Fruit fly (Drosophila melanogaster) whole organism, embryonic: ENCODE results near the gene hale.

Experiments
- Antp ChIP-seq: fragments of 200-800 bp; sonication (Bioruptor generic); optimal IDR thresholded peaks from 3 replicates; lab custom pipeline; 2016; ENCODE audit warnings: missing biosample characterization, missing genetic modification characterization
- Bgb ChIP-seq: fragments of 200-800 bp; sonication (Bioruptor generic); IDR thresholded peaks from 2 replicates; pipeline ENCODE4 v1.3.6; 2022; ENCODE audit warnings: missing biosample characterization, missing genetic modification characterization; ENCODE audit not compliant: partially characterized antibody
- CG10366 ChIP-seq: fragments of 200-800 bp; sonication (Bioruptor generic); IDR thresholded peaks from 2 replicates; pipeline ENCODE4 v1.3.6; 2022; ENCODE audit warnings: missing biosample characterization, missing genetic modification characterization
- CG11247 ChIP-seq: fragments of 200-800 bp; sonication (Bioruptor generic); IDR thresholded peaks from 2 replicates; pipeline ENCODE4 v1.3.6; 2022; ENCODE audit warnings: missing biosample characterization, missing genetic modification characterization
- CG12104 ChIP-seq: fragments of 200-800 bp; sonication (Bioruptor generic); optimal IDR thresholded peaks from 3 replicates; lab custom pipeline; 2016; ENCODE audit warnings: missing biosample characterization, missing genetic modification characterization
- CG13775 ChIP-seq: fragments of 200-800 bp; sonication (Bioruptor generic); optimal IDR thresholded peaks from 3 replicates; lab custom pipeline; 2017; ENCODE audit warnings: missing biosample characterization, mild to moderate bottlenecking, missing genetic modification characterization
- CG14710 ChIP-seq: fragments of 200-800 bp; sonication (Bioruptor generic); optimal IDR thresholded peaks from 3 replicates; lab custom pipeline; 2019; ENCODE audit warnings: missing biosample characterization, mild to moderate bottlenecking, missing genetic modification characterization, moderate library complexity
- CG15514 ChIP-seq: fragments of 200-800 bp; sonication (Bioruptor generic); optimal IDR thresholded peaks from 3 replicates; lab custom pipeline; 2017; ENCODE audit warnings: missing biosample characterization, missing genetic modification characterization, mild to moderate bottlenecking, moderate library complexity, missing genetic modification reagents
- CG1602 ChIP-seq: fragments of 200-800 bp; sonication (Bioruptor generic); optimal IDR thresholded peaks from 3 replicates; lab custom pipeline; 2016; ENCODE audit warnings: missing biosample characterization, missing genetic modification characterization
- CG18476 ChIP-seq: fragments of 200-800 bp; sonication (Bioruptor generic); optimal IDR thresholded peaks from 2 replicates; lab custom pipeline; 2016; ENCODE audit warnings: missing biosample characterization, mild to moderate bottlenecking, missing genetic modification characterization
- CG3995 ChIP-seq: fragments of 200-800 bp; sonication (Bioruptor generic); optimal IDR thresholded peaks from 3 replicates; lab custom pipeline; 2016; ENCODE audit warnings: missing biosample characterization, missing genetic modification characterization
- CG4617 ChIP-seq: fragments of 200-800 bp; sonication (Bioruptor generic); optimal IDR thresholded peaks from 3 replicates; lab custom pipeline; 2016; ENCODE audit warnings: missing biosample characterization, missing genetic modification characterization, borderline replicate concordance
- CG5245 ChIP-seq: fragments of 200-800 bp; sonication (Bioruptor generic); optimal IDR thresholded peaks from 3 replicates; lab custom pipeline; 2016; ENCODE audit warnings: missing biosample characterization, missing genetic modification characterization
- CG6765 ChIP-seq: fragments of 200-800 bp; sonication (Bioruptor generic); optimal IDR thresholded peaks from 3 replicates; lab custom pipeline; 2017; ENCODE audit warnings: missing biosample characterization, mild to moderate bottlenecking, missing genetic modification characterization
- CG7745 ChIP-seq: fragments of 200-800 bp; sonication (Bioruptor generic); optimal IDR thresholded peaks from 2 replicates; lab custom pipeline; 2018; ENCODE audit warnings: missing biosample characterization, mild to moderate bottlenecking, missing genetic modification characterization, moderate library complexity
- CG8765 ChIP-seq: fragments of 200-800 bp; sonication (Bioruptor generic); IDR thresholded peaks from 2 replicates; pipeline ENCODE4 v1.3.6; 2022; ENCODE audit warnings: missing biosample characterization, missing genetic modification characterization
- CG9215 ChIP-seq: fragments of 200-800 bp; sonication (Bioruptor generic); IDR thresholded peaks from 2 replicates; pipeline ENCODE4 v1.3.6; 2022; ENCODE audit warnings: missing biosample characterization, missing genetic modification characterization
- D ChIP-seq, 2 experiments: fragments of 200-800 bp in 1 of 2; fragments of >200 bp in 1 of 2; sonication (Bioruptor generic) in 1 of 2; optimal IDR thresholded peaks; 2 replicates in 1 of 2; 3 replicates in 1 of 2; lab custom pipeline; 2017; ENCODE audit warnings: mild to moderate bottlenecking in 1 of 2, missing biosample characterization in 1 of 2, missing genetic modification characterization in 1 of 2, missing genetic modification reagents in 1 of 2
- D19B ChIP-seq: fragments of 200-800 bp; sonication (Bioruptor generic); optimal IDR thresholded peaks from 2 replicates; lab custom pipeline; 2017; ENCODE audit warnings: missing biosample characterization, mild to moderate bottlenecking, missing genetic modification characterization
- E2f2 ChIP-seq: fragments of 200-800 bp; sonication (Bioruptor generic); IDR thresholded peaks from 2 replicates; pipeline ENCODE4 v1.3.6; 2022; ENCODE audit warnings: missing biosample characterization, missing genetic modification characterization
- Ets65A ChIP-seq: fragments of 200-800 bp; sonication (Bioruptor generic); peaks from one replicate; lab custom pipeline; 2016; ENCODE audit warnings: missing biosample characterization, missing genetic modification characterization
- Ets97D ChIP-seq: fragments of 200-800 bp; sonication (Bioruptor generic); optimal IDR thresholded peaks from 3 replicates; lab custom pipeline; 2016; ENCODE audit warnings: missing biosample characterization, missing genetic modification characterization
- Fer1 ChIP-seq: fragments of 200-800 bp; sonication (Bioruptor generic); optimal IDR thresholded peaks from 2 replicates; lab custom pipeline; 2017; ENCODE audit warnings: missing biosample characterization, mild to moderate bottlenecking, missing genetic modification characterization
- HLH54F ChIP-seq: fragments of 200-800 bp; sonication (Bioruptor generic); optimal IDR thresholded peaks from 3 replicates; lab custom pipeline; 2016; ENCODE audit warnings: missing biosample characterization, missing genetic modification characterization
- Hand ChIP-seq: fragments of 200-800 bp; sonication (Bioruptor generic); optimal IDR thresholded peaks from 2 replicates; lab custom pipeline; 2017; ENCODE audit warnings: mild to moderate bottlenecking, missing biosample characterization, missing genetic modification reagents, missing genetic modification characterization
- HmgZ ChIP-seq: fragments of 200-800 bp; sonication (Bioruptor generic); optimal IDR thresholded peaks from 2 replicates; lab custom pipeline; 2018; ENCODE audit warnings: missing biosample characterization, mild to moderate bottlenecking, missing genetic modification characterization
- Hr3 ChIP-seq: fragments of 200-800 bp; sonication (Bioruptor generic); optimal IDR thresholded peaks from 3 replicates; lab custom pipeline; 2016; ENCODE audit warnings: missing biosample characterization, missing genetic modification characterization
- Hr39 ChIP-seq: fragments of >200 bp; optimal IDR thresholded peaks from 2 replicates; lab custom pipeline; 2017
- Hsf ChIP-seq: fragments of 200-800 bp; sonication (Bioruptor generic); optimal IDR thresholded peaks from 3 replicates; lab custom pipeline; 2016; ENCODE audit warnings: missing biosample characterization, missing genetic modification characterization
- Mad ChIP-seq: fragments of 200-800 bp; sonication (Bioruptor generic); optimal IDR thresholded peaks from 2 replicates; lab custom pipeline; 2016; ENCODE audit warnings: missing biosample characterization, missing genetic modification characterization
- NC2β ChIP-seq: fragments of 200-800 bp; sonication (Bioruptor generic); optimal IDR thresholded peaks from 2 replicates; lab custom pipeline; 2016; ENCODE audit warnings: missing biosample characterization, missing genetic modification characterization
- Nf-YB ChIP-seq: fragments of 200-800 bp; sonication (Bioruptor generic); optimal IDR thresholded peaks from 3 replicates; lab custom pipeline; 2019; ENCODE audit warnings: missing biosample characterization, mild to moderate bottlenecking, missing genetic modification characterization, moderate library complexity
- Rx ChIP-seq: fragments of 200-800 bp; sonication (Bioruptor generic); IDR thresholded peaks from 2 replicates; pipeline ENCODE4 v1.3.6; 2022; ENCODE audit warnings: missing biosample characterization, missing genetic modification characterization
- Scr ChIP-seq: fragments of 200-800 bp; sonication (Bioruptor generic); IDR thresholded peaks from 2 replicates; pipeline ENCODE4 v1.3.6; 2022; ENCODE audit warnings: missing biosample characterization, missing genetic modification characterization; ENCODE audit not compliant: partially characterized antibody
- YL-1 ChIP-seq: fragments of 200-800 bp; sonication (Bioruptor generic); optimal IDR thresholded peaks from 3 replicates; lab custom pipeline; 2017; ENCODE audit warnings: missing biosample characterization, mild to moderate bottlenecking, missing genetic modification characterization
- ab ChIP-seq: fragments of 200-800 bp; sonication (Bioruptor generic); optimal IDR thresholded peaks from 2 replicates; lab custom pipeline; 2016; ENCODE audit warnings: missing biosample characterization, missing genetic modification characterization
- ase ChIP-seq: fragments of 200-800 bp; sonication (Bioruptor generic); IDR thresholded peaks from 3 replicates; pipeline ENCODE4 v1.3.6; 2022; ENCODE audit warnings: missing biosample characterization, missing genetic modification characterization
- cad ChIP-seq: fragments of >200 bp; optimal IDR thresholded peaks from 2 replicates; lab custom pipeline; 2017; ENCODE audit warnings: missing biosample characterization, missing genetic modification characterization
- ems ChIP-seq: fragments of 200-800 bp; sonication (Bioruptor generic); optimal IDR thresholded peaks from 3 replicates; lab custom pipeline; 2016; ENCODE audit warnings: missing biosample characterization, missing genetic modification characterization
- exex ChIP-seq: fragments of 200-800 bp; sonication (Bioruptor generic); optimal IDR thresholded peaks from 4 replicates; lab custom pipeline; 2018; ENCODE audit warnings: missing biosample characterization, mild to moderate bottlenecking, missing genetic modification characterization, moderate library complexity
- h ChIP-seq: fragments of >200 bp; optimal IDR thresholded peaks from 2 replicates; lab custom pipeline; 2017
- inv ChIP-seq: fragments of 200-800 bp; sonication (Bioruptor generic); IDR thresholded peaks from 2 replicates; pipeline ENCODE4 v1.3.6; 2022; ENCODE audit warnings: missing biosample characterization, missing genetic modification characterization; ENCODE audit not compliant: partially characterized antibody
- jing ChIP-seq: fragments of 200-800 bp; sonication (Bioruptor generic); optimal IDR thresholded peaks from 2 replicates; lab custom pipeline; 2018; ENCODE audit warnings: missing biosample characterization, mild to moderate bottlenecking, missing genetic modification characterization
- kah ChIP-seq: fragments of 200-800 bp; sonication (Bioruptor generic); optimal IDR thresholded peaks from 2 replicates; lab custom pipeline; 2018; ENCODE audit warnings: missing biosample characterization, mild to moderate bottlenecking, missing genetic modification characterization
- mld ChIP-seq: fragments of 200-800 bp; sonication (Bioruptor generic); IDR thresholded peaks from 3 replicates; pipeline ENCODE4 v1.3.6; 2022; ENCODE audit warnings: missing biosample characterization, missing genetic modification characterization; ENCODE audit not compliant: partially characterized antibody
- p53 ChIP-seq: fragments of 200-800 bp; sonication (Bioruptor generic); optimal IDR thresholded peaks from 2 replicates; lab custom pipeline; 2016; ENCODE audit warnings: missing biosample characterization, missing genetic modification characterization
- pros ChIP-seq: fragments of 200-800 bp; sonication (Bioruptor generic); optimal IDR thresholded peaks from 3 replicates; lab custom pipeline; 2019; ENCODE audit warnings: missing biosample characterization, mild to moderate bottlenecking, missing genetic modification characterization, moderate library complexity
- ro ChIP-seq: fragments of 200-800 bp; sonication (Bioruptor generic); IDR thresholded peaks from 2 replicates; pipeline ENCODE4 v1.3.6; 2022; ENCODE audit warnings: missing biosample characterization, missing genetic modification characterization
- sens-2 ChIP-seq: fragments of 200-800 bp; sonication (Bioruptor generic); IDR thresholded peaks from 2 replicates; pipeline ENCODE4 v1.3.6; 2022; ENCODE audit warnings: missing biosample characterization, missing genetic modification characterization
- twi ChIP-seq: fragments of 200-800 bp; optimal IDR thresholded peaks from 2 replicates; lab custom pipeline; 2019; ENCODE audit warnings: missing biosample characterization, mild to moderate bottlenecking, missing genetic modification characterization, moderate library complexity
- unc-4 ChIP-seq: fragments of 200-800 bp; sonication (Bioruptor generic); IDR thresholded peaks from 2 replicates; pipeline ENCODE4 v1.3.6; 2022; ENCODE audit warnings: missing biosample characterization, missing genetic modification characterization; ENCODE audit not compliant: partially characterized antibody
- zfh2 ChIP-seq: fragments of 200-800 bp; sonication (Bioruptor generic); optimal IDR thresholded peaks from 2 replicates; lab custom pipeline; 2016; ENCODE audit warnings: missing biosample characterization, missing genetic modification characterization

The hale gene

dm6 chr3L:19991714-19992231 is 6.1 kb upstream of the hale start, which contains the start of the genes CG7646 and Nca (continued):
- no peak for TF ChIP-seq CG11247
- TF ChIP-seq CG12104 (GFP tag; lab: Kevin White, UChicago): peak; percentile 21
- TF ChIP-seq mld (GFP tag; lab: Robert Waterston, UW): peak; percentile 89
- no peak for TF ChIP-seq Fer1 (GFP tag; lab: Kevin White, UChicago)
- peak; percentile 92 for TF ChIP-seq inv (GFP tag; lab: Robert Waterston, UW)
- TF ChIP-seq ase: no peak
- no peak for TF ChIP-seq NC2β (GFP tag; lab: Kevin White, UChicago)
- no peak for TF ChIP-seq Hand (GFP tag; lab: Kevin White, UChicago)
- no peak for TF ChIP-seq exex (tag; lab: Kevin White, UChicago)
- TF ChIP-seq CG7745 (tag; lab: Kevin White, UChicago): no peak
- TF ChIP-seq ab (GFP tag; lab: Kevin White, UChicago): no peak
- TF ChIP-seq HmgZ (tag; lab: Kevin White, UChicago): peak; percentile 52
- TF ChIP-seq D19B: no peak
- no peak for TF ChIP-seq Hr3
- TF ChIP-seq ems: no peak
- no peak for TF ChIP-seq Rx (GFP tag; lab: Robert Waterston, UW)
- no peak for TF ChIP-seq pros (GFP tag; lab: Kevin White, UChicago)
- TF ChIP-seq CG6765 (GFP tag; lab: Kevin White, UChicago): no peak
- TF ChIP-seq twi (tag; lab: Kevin White, UChicago): peak; percentile 59
- peak; percentile 73 for TF ChIP-seq E2f2 (GFP tag; lab: Robert Waterston, UW)
- TF ChIP-seq CG1602 (GFP tag; lab: Kevin White, UChicago): no peak
- TF ChIP-seq p53: no peak
- TF ChIP-seq CG9215 (GFP tag; lab: Robert Waterston, UW): no peak
- peak; percentile 82 for TF ChIP-seq CG3995
- peak; percentile 93 for TF ChIP-seq Scr (GFP tag; lab: Robert Waterston, UW)
- peak; percentile 31 for TF ChIP-seq Ets97D
- peak; percentile 86 for TF ChIP-seq Ets65A (GFP tag; lab: Kevin White, UChicago)
- no peak for TF ChIP-seq CG13775 (GFP tag; lab: Kevin White, UChicago)
- TF ChIP-seq kah (GFP tag; lab: Kevin White, UChicago): no peak
- peak; percentile 85 for TF ChIP-seq unc-4
- TF ChIP-seq h (lab: Kevin White, UChicago): no peak
- peak; percentile 96 for TF ChIP-seq Bgb (GFP tag; lab: Robert Waterston, UW)
- TF ChIP-seq ro (GFP tag; lab: Robert Waterston, UW): no peak
- no peak for TF ChIP-seq CG10366 (GFP tag; lab: Robert Waterston, UW)
- no peak for TF ChIP-seq Hsf
- TF ChIP-seq Hr39 (lab: Kevin White, UChicago): no peak
- no peak for TF ChIP-seq jing (GFP tag; lab: Kevin White, UChicago)
- TF ChIP-seq CG15514: peak; percentile 89
- TF ChIP-seq Antp (GFP tag; lab: Kevin White, UChicago): no peak
- TF ChIP-seq CG18476: no peak
- TF ChIP-seq CG8765 (GFP tag; lab: Robert Waterston, UW): no peak
- TF ChIP-seq HLH54F (GFP tag; lab: Kevin White, UChicago): no peak
- TF ChIP-seq D (optimal IDR thresholded peaks at IDR 0.05; lab: Kevin White, UChicago): no peak
- TF ChIP-seq D (GFP tag; optimal IDR thresholded peaks at IDR 0.05; lab: Kevin White, UChicago): no peak
- TF ChIP-seq CG5245 (GFP tag; lab: Kevin White, UChicago): no peak
- peak; percentile 65 for TF ChIP-seq CG4617 (GFP tag; lab: Kevin White, UChicago)
- TF ChIP-seq cad (GFP tag; lab: Kevin White, UChicago): peak; percentile 14
- TF ChIP-seq Nf-YB: no peak
- no peak for TF ChIP-seq Mad
- TF ChIP-seq YL-1: peak; percentile 65
- TF ChIP-seq zfh2: peak; percentile 38
- no peak for TF ChIP-seq sens-2 (GFP tag; lab: Robert Waterston, UW)
- peak; percentile 46 for TF ChIP-seq CG14710 (tag; lab: Kevin White, UChicago)
